Fruit fly (Drosophila melanogaster) whole organism, embryonic: Measurements from ENCODE around the gene Best4.

Experiments used
- CG10431 ChIP-seq: fragments of 200-800 bp; sonication (Bioruptor generic); optimal IDR thresholded peaks from 3 replicates; lab custom pipeline; 2018; ENCODE audit warnings: missing biosample characterization, mild to moderate bottlenecking, missing genetic modification characterization
- CG11085 ChIP-seq: fragments of 200-800 bp; sonication (Bioruptor generic); IDR thresholded peaks from 2 replicates; pipeline ENCODE4 v1.3.6; 2022; ENCODE audit warnings: missing biosample characterization, missing genetic modification characterization
- CG12104 ChIP-seq: fragments of 200-800 bp; sonication (Bioruptor generic); optimal IDR thresholded peaks from 3 replicates; lab custom pipeline; 2016; ENCODE audit warnings: missing biosample characterization, missing genetic modification characterization
- CG13424 ChIP-seq: fragments of 200-800 bp; sonication (Bioruptor generic); optimal IDR thresholded peaks from 2 replicates; lab custom pipeline; 2019; ENCODE audit warnings: missing biosample characterization, mild to moderate bottlenecking, missing genetic modification characterization, moderate library complexity
- CG13624 ChIP-seq: fragments of 200-800 bp; sonication (Bioruptor generic); optimal IDR thresholded peaks from 2 replicates; lab custom pipeline; 2016; ENCODE audit warnings: missing biosample characterization, missing genetic modification characterization
- CG15601 ChIP-seq: fragments of 200-800 bp; sonication (Bioruptor generic); optimal IDR thresholded peaks from 3 replicates; lab custom pipeline; 2019; ENCODE audit warnings: missing biosample characterization, mild to moderate bottlenecking, missing genetic modification characterization, moderate library complexity
- CG1602 ChIP-seq: fragments of 200-800 bp; sonication (Bioruptor generic); optimal IDR thresholded peaks from 3 replicates; lab custom pipeline; 2016; ENCODE audit warnings: missing biosample characterization, missing genetic modification characterization
- CG16813 ChIP-seq: fragments of 200-800 bp; sonication (Bioruptor generic); IDR thresholded peaks from 3 replicates; pipeline ENCODE4 v1.3.6; 2022; ENCODE audit warnings: missing biosample characterization, missing genetic modification characterization; ENCODE audit not compliant: partially characterized antibody
- CG17359 ChIP-seq: fragments of 200-800 bp; sonication (Bioruptor generic); optimal IDR thresholded peaks from 3 replicates; lab custom pipeline; 2018; ENCODE audit warnings: missing biosample characterization, mild to moderate bottlenecking, missing genetic modification characterization, moderate library complexity
- CG2712 ChIP-seq: fragments of 200-800 bp; optimal IDR thresholded peaks from 3 replicates; lab custom pipeline; 2019; ENCODE audit warnings: missing biosample characterization, mild to moderate bottlenecking, missing genetic modification characterization, moderate library complexity
- CG3065 ChIP-seq: fragments of 200-800 bp; sonication (Bioruptor generic); optimal IDR thresholded peaks from 2 replicates; lab custom pipeline; 2016; ENCODE audit warnings: missing biosample characterization, missing genetic modification characterization
- CG31388 ChIP-seq: fragments of 200-800 bp; sonication (Bioruptor generic); optimal IDR thresholded peaks from 2 replicates; lab custom pipeline; 2016; ENCODE audit warnings: missing biosample characterization, missing genetic modification characterization
- CG32532 ChIP-seq: fragments of 200-800 bp; sonication (Bioruptor generic); IDR thresholded peaks from 2 replicates; pipeline ENCODE4 v1.3.6; 2022; ENCODE audit warnings: missing biosample characterization, missing genetic modification characterization
- CG3407 ChIP-seq: fragments of 200-800 bp; sonication (Bioruptor generic); optimal IDR thresholded peaks from 2 replicates; lab custom pipeline; 2018; ENCODE audit warnings: missing biosample characterization, mild to moderate bottlenecking, missing genetic modification characterization
- CG34224 ChIP-seq: fragments of 200-800 bp; sonication (Bioruptor generic); IDR thresholded peaks from 3 replicates; pipeline ENCODE4 v1.3.6; 2022; ENCODE audit warnings: missing biosample characterization, missing genetic modification characterization; ENCODE audit not compliant: partially characterized antibody
- CG6654 ChIP-seq: fragments of 200-800 bp; sonication (Bioruptor generic); optimal IDR thresholded peaks from 2 replicates; lab custom pipeline; 2017; ENCODE audit warnings: missing biosample characterization, mild to moderate bottlenecking, missing genetic modification characterization
- CG8765 ChIP-seq: fragments of 200-800 bp; sonication (Bioruptor generic); IDR thresholded peaks from 2 replicates; pipeline ENCODE4 v1.3.6; 2022; ENCODE audit warnings: missing biosample characterization, missing genetic modification characterization
- CG9727 ChIP-seq: fragments of 200-800 bp; sonication (Bioruptor generic); optimal IDR thresholded peaks from 3 replicates; lab custom pipeline; 2017; ENCODE audit warnings: missing biosample characterization, mild to moderate bottlenecking, missing genetic modification characterization
- CoRest ChIP-seq: fragments of 200-800 bp; sonication (Bioruptor generic); optimal IDR thresholded peaks from 3 replicates; lab custom pipeline; 2018; ENCODE audit warnings: missing biosample characterization, mild to moderate bottlenecking, missing genetic modification characterization, moderate library complexity
- Doc2 ChIP-seq: fragments of 200-800 bp; sonication (Bioruptor generic); IDR thresholded peaks from 2 replicates; pipeline ENCODE4 v1.3.6; 2022; ENCODE audit warnings: missing biosample characterization, missing genetic modification characterization
- E2f2 ChIP-seq: fragments of 200-800 bp; sonication (Bioruptor generic); IDR thresholded peaks from 2 replicates; pipeline ENCODE4 v1.3.6; 2022; ENCODE audit warnings: missing biosample characterization, missing genetic modification characterization
- Elba2 ChIP-seq: fragments of 200-800 bp; sonication (Bioruptor generic); optimal IDR thresholded peaks from 3 replicates; lab custom pipeline; 2016; ENCODE audit warnings: missing biosample characterization, missing genetic modification characterization
- HLH3B ChIP-seq: fragments of 200-800 bp; sonication (Bioruptor generic); IDR thresholded peaks from 2 replicates; pipeline ENCODE4 v1.3.6; 2022; ENCODE audit warnings: missing biosample characterization, missing genetic modification characterization
- Hr51 ChIP-seq, 2 experiments: fragments of 200-800 bp; sonication (Bioruptor generic); optimal IDR thresholded peaks; 2 replicates in 1 of 2; 3 replicates in 1 of 2; lab custom pipeline; 2016 to 2018; ENCODE audit warnings: missing biosample characterization in 2 of 2, missing genetic modification characterization in 2 of 2, mild to moderate bottlenecking in 1 of 2, moderate library complexity in 1 of 2
- Meics ChIP-seq: fragments of 200-800 bp; sonication (Bioruptor generic); optimal IDR thresholded peaks from 2 replicates; lab custom pipeline; 2017; ENCODE audit warnings: missing biosample characterization, mild to moderate bottlenecking, missing genetic modification characterization
- NfI ChIP-seq: fragments of 200-800 bp; sonication (Bioruptor generic); optimal IDR thresholded peaks from 3 replicates; lab custom pipeline; 2018; ENCODE audit warnings: missing biosample characterization, mild to moderate bottlenecking, missing genetic modification characterization, moderate library complexity
- Spps ChIP-seq: fragments of 200-800 bp; sonication (Bioruptor generic); optimal IDR thresholded peaks from 2 replicates; lab custom pipeline; 2018; ENCODE audit warnings: missing biosample characterization, mild to moderate bottlenecking, missing genetic modification characterization
- Sry-δ ChIP-seq: fragments of 200-800 bp; sonication (Bioruptor generic); optimal IDR thresholded peaks from 2 replicates; lab custom pipeline; 2016; ENCODE audit warnings: missing biosample characterization, missing genetic modification characterization
- aop ChIP-seq: fragments of 200-800 bp; sonication (Bioruptor generic); IDR thresholded peaks from 2 replicates; pipeline ENCODE4 v1.3.6; 2022; ENCODE audit warnings: missing biosample characterization, missing genetic modification characterization
- bcd ChIP-seq: fragments of 200-800 bp; sonication (Bioruptor generic); optimal IDR thresholded peaks from 2 replicates; lab custom pipeline; 2017; ENCODE audit warnings: missing biosample characterization, mild to moderate bottlenecking, missing genetic modification characterization
- bsh ChIP-seq, 2 experiments: fragments of 200-800 bp; sonication (Bioruptor generic); optimal IDR thresholded peaks; 2 replicates each; lab custom pipeline; 2017 to 2018; ENCODE audit warnings: mild to moderate bottlenecking in 2 of 2, missing biosample characterization in 2 of 2, missing genetic modification characterization in 2 of 2, moderate library complexity in 1 of 2
- crol ChIP-seq: fragments of 200-800 bp; sonication (Bioruptor generic); IDR thresholded peaks from 2 replicates; pipeline ENCODE4 v1.3.6; 2022; ENCODE audit warnings: missing biosample characterization, missing genetic modification characterization
- dpn ChIP-seq, 2 experiments: fragments of 200-800 bp; sonication (Bioruptor generic); optimal IDR thresholded peaks; 3 replicates each; lab custom pipeline; 2016; ENCODE audit warnings: missing biosample characterization in 2 of 2, missing genetic modification characterization in 2 of 2
- exex ChIP-seq: fragments of 200-800 bp; sonication (Bioruptor generic); optimal IDR thresholded peaks from 4 replicates; lab custom pipeline; 2018; ENCODE audit warnings: missing biosample characterization, mild to moderate bottlenecking, missing genetic modification characterization, moderate library complexity
- gce ChIP-seq: fragments of 200-800 bp; sonication (Bioruptor generic); IDR thresholded peaks from 3 replicates; pipeline ENCODE4 v1.3.6; 2022; ENCODE audit warnings: missing biosample characterization, missing genetic modification characterization
- gro ChIP-seq: fragments of 200-800 bp; sonication (Bioruptor generic); optimal IDR thresholded peaks from 2 replicates; lab custom pipeline; 2016; ENCODE audit warnings: missing biosample characterization, missing genetic modification characterization
- ham ChIP-seq: fragments of 200-800 bp; sonication (Bioruptor generic); IDR thresholded peaks from 2 replicates; pipeline ENCODE4 v1.3.6; 2022; ENCODE audit warnings: missing biosample characterization, missing genetic modification characterization
- hkb ChIP-seq, 2 experiments: fragments of 200-800 bp in 1 of 2; fragments of >200 bp in 1 of 2; sonication (Bioruptor generic) in 1 of 2; IDR thresholded peaks in 1 of 2; optimal IDR thresholded peaks in 1 of 2; 2 replicates each; pipeline versions ENCODE4 v1.3.6 to Lab custom; 2017 to 2022; ENCODE audit warnings: missing biosample characterization in 1 of 2, missing genetic modification characterization in 1 of 2
- ken ChIP-seq: fragments of 200-800 bp; sonication (Bioruptor generic); IDR thresholded peaks from 3 replicates; pipeline ENCODE4 v1.3.6; 2022; ENCODE audit warnings: missing biosample characterization, missing genetic modification characterization
- nerfin-2 ChIP-seq: fragments of 200-800 bp; sonication (Bioruptor generic); IDR thresholded peaks from 2 replicates; pipeline ENCODE4 v1.3.6; 2022; ENCODE audit warnings: missing biosample characterization, missing genetic modification characterization; ENCODE audit not compliant: partially characterized antibody
- nom ChIP-seq: fragments of 200-800 bp; sonication (Bioruptor generic); optimal IDR thresholded peaks from 2 replicates; lab custom pipeline; 2017; ENCODE audit warnings: missing biosample characterization, missing genetic modification characterization, mild to moderate bottlenecking, moderate library complexity, missing genetic modification reagents
- org-1 ChIP-seq: fragments of 200-800 bp; sonication (Bioruptor generic); optimal IDR thresholded peaks from 2 replicates; lab custom pipeline; 2017; ENCODE audit warnings: missing biosample characterization, missing genetic modification characterization
- pan ChIP-seq, 4 experiments: fragments of >200 bp in 3 of 4; fragments of 200-800 bp in 1 of 4; sonication (Bioruptor generic) in 1 of 4; optimal IDR thresholded peaks in 3 of 4; IDR thresholded peaks in 1 of 4; 2 replicates each; pipeline versions ENCODE4 v1.3.6 to Lab custom; 2017 to 2022; ENCODE audit warnings: missing biosample characterization in 2 of 4, missing genetic modification characterization in 2 of 4, mixed read lengths in 1 of 4
- pros ChIP-seq: fragments of 200-800 bp; sonication (Bioruptor generic); optimal IDR thresholded peaks from 3 replicates; lab custom pipeline; 2019; ENCODE audit warnings: missing biosample characterization, mild to moderate bottlenecking, missing genetic modification characterization, moderate library complexity
- ranshi ChIP-seq: fragments of 200-800 bp; sonication (Bioruptor generic); IDR thresholded peaks from 2 replicates; pipeline ENCODE4 v1.3.6; 2022; ENCODE audit warnings: missing biosample characterization, missing genetic modification characterization
- sisA ChIP-seq: fragments of 200-800 bp; sonication (Bioruptor generic); IDR thresholded peaks from 2 replicates; pipeline ENCODE4 v1.3.6; 2022; ENCODE audit warnings: missing biosample characterization, missing genetic modification characterization
- trem ChIP-seq: fragments of 200-800 bp; optimal IDR thresholded peaks from 3 replicates; lab custom pipeline; 2019; ENCODE audit warnings: missing biosample characterization, mild to moderate bottlenecking, missing genetic modification characterization, moderate library complexity
- zfh2 ChIP-seq: fragments of 200-800 bp; sonication (Bioruptor generic); optimal IDR thresholded peaks from 2 replicates; lab custom pipeline; 2016; ENCODE audit warnings: missing biosample characterization, missing genetic modification characterization

Gene Best4

DNA sequence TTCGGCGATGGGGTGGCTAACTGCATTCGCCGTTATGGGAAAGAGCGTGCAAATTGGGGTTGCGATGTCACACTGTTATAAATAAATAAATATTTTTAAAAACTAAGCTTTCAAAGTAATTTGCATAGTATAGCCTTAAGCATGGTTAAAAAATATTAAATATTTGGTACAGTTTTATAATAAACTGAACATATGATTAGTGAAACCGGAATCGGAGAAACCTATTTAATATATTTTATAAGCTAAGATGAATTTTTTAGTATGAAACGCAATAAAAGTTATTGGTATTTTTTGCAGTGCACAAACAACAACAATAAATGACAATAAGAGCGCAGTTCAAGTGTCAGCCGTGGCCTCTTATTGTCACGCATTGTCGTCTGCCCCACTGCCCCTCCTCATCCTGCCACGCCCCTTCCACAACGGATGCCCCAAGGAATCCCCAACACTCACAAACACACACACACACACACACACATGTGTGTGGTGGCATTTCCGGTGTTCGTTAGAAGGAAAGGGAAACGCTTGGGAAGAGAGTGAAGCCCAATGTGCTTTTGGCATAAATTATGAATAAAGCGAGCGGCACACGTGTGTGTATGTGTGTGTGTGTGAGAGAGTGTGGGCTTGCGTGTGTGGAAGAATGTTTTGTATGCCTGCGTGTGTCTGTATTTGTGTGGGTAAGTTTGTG lies 23.1 kb upstream of the Best4 start (continued):
- TF ChIP-seq nerfin-2 (GFP tag; lab: Robert Waterston, UW) (no peak), gce (GFP tag; lab: Robert Waterston, UW) (no peak), CG34224 (GFP tag; lab: Robert Waterston, UW) (no peak), CG8765 (GFP tag; lab: Robert Waterston, UW) (no peak), sisA (GFP tag; lab: Robert Waterston, UW) (0 out of 2 replicates have a peak, but pooled peaks have one; percentile 11), CG16813 (GFP tag; lab: Robert Waterston, UW) (no peak), Sry-δ (no peak), CG9727 (GFP tag; lab: Kevin White, UChicago) (peak; percentile 26), Doc2 (GFP tag; lab: Robert Waterston, UW) (no peak), CG3407 (no peak), bsh (GFP tag; optimal IDR thresholded peaks at IDR 0.05; lab: Kevin White, UChicago) (peak in 1 of 2 experiments; percentile 68), CG10431 (GFP tag; lab: Kevin White, UChicago) (no peak), CG6654 (no peak), bcd (GFP tag; lab: Kevin White, UChicago) (peak; percentile 39), CG1602 (GFP tag; lab: Kevin White, UChicago) (peak; percentile 31), CG12104 (GFP tag; lab: Kevin White, UChicago) (peak; percentile 50), Hr51 (GFP tag; optimal IDR thresholded peaks at IDR 0.05; lab: Kevin White, UChicago) (peak in 1 of 2 experiments; percentile 78), ken (GFP tag; lab: Robert Waterston, UW) (no peak), hkb (optimal IDR thresholded peaks at IDR 0.05; lab: Kevin White, UChicago) (no peak), hkb (GFP tag; IDR thresholded peaks at IDR 0.05; lab: Robert Waterston, UW) (no peak), CG32532 (GFP tag; lab: Robert Waterston, UW) (no peak), CG13424 (tag; lab: Kevin White, UChicago) (peak; percentile 59), dpn (GFP tag; optimal IDR thresholded peaks at IDR 0.05; lab: Kevin White, UChicago) (peak in 1 of 2 experiments; percentile 0), exex (tag; lab: Kevin White, UChicago) (no peak), CoRest (tag; lab: Kevin White, UChicago) (peak; percentile 67), ranshi (GFP tag; lab: Robert Waterston, UW) (0 out of 2 replicates have a peak, but pooled peaks have one; percentile 9), CG31388 (no peak), NfI (GFP tag; lab: Kevin White, UChicago) (no peak), trem (peak; percentile 11), CG15601 (tag; lab: Kevin White, UChicago) (peak; percentile 31), ham (GFP tag; lab: Robert Waterston, UW) (no peak), pros (GFP tag; lab: Kevin White, UChicago) (no peak), CG11085 (GFP tag; lab: Robert Waterston, UW) (no peak), Spps (tag; lab: Kevin White, UChicago) (peak; percentile 14), pan (optimal IDR thresholded peaks at IDR 0.05; lab: Kevin White, UChicago) (no peak), pan (GFP tag; optimal IDR thresholded peaks at IDR 0.05 in 1 of 2, IDR thresholded peaks at IDR 0.05 in 1 of 2) (peak in 1 of 2 experiments; percentile 14), nom (GFP tag; lab: Kevin White, UChicago) (no peak), gro (GFP tag; lab: Kevin White, UChicago) (no peak), org-1 (GFP tag; lab: Kevin White, UChicago) (no peak), CG2712 (tag; lab: Kevin White, UChicago) (peak; percentile 13), Elba2 (GFP tag; lab: Kevin White, UChicago) (peak; percentile 45), CG17359 (tag; lab: Kevin White, UChicago) (peak; percentile 56), crol (GFP tag; lab: Robert Waterston, UW) (peak; percentile 43; the same call in 1 of the 2 replicates), zfh2 (no peak), E2f2 (GFP tag; lab: Robert Waterston, UW) (peak; percentile 19; the same call in 1 of the 2 replicates), Meics (GFP tag; lab: Kevin White, UChicago) (peak; percentile 46), CG3065 (GFP tag; lab: Kevin White, UChicago) (no peak), aop (GFP tag; lab: Robert Waterston, UW) (no peak), CG13624 (GFP tag; lab: Kevin White, UChicago) (no peak), HLH3B (0 out of 2 replicates have a peak, but pooled peaks have one; percentile 11)
